Worm (Caenorhabditis elegans) whole organism, young adult: Measurements from ENCODE around the gene mpst-3.

Source experiments
- B0035.1 ChIP-seq: sonication (generic microtip); optimal IDR thresholded peaks from 2 replicates; lab custom pipeline; 2016; ENCODE audit warnings: missing genetic modification characterization, mild to moderate bottlenecking, missing compliant biosample characterization, missing genotype, missing genetic modification reagents
- B0261.1 ChIP-seq: sonication (generic microtip); optimal IDR thresholded peaks from 2 replicates; lab custom pipeline; 2016; ENCODE audit warnings: mild to moderate bottlenecking, missing genetic modification characterization, moderate library complexity, missing compliant biosample characterization
- F22D6.2 ChIP-seq: sonication (generic microtip); optimal IDR thresholded peaks from 2 replicates; lab custom pipeline; 2016; ENCODE audit warnings: mild to moderate bottlenecking, missing genetic modification characterization, missing compliant biosample characterization
- F23B12.7 ChIP-seq: sonication (generic microtip); optimal IDR thresholded peaks from 2 replicates; lab custom pipeline; 2017; ENCODE audit warnings: missing genetic modification characterization, mild to moderate bottlenecking, missing compliant biosample characterization, antibody characterized with exemption, moderate library complexity; ENCODE audit not compliant: insufficient read depth
- F49E8.2 ChIP-seq: sonication (generic microtip); optimal IDR thresholded peaks from 3 replicates; lab custom pipeline; 2017; ENCODE audit warnings: missing genetic modification characterization, mild to moderate bottlenecking, missing compliant biosample characterization, antibody characterized with exemption, moderate library complexity; ENCODE audit not compliant: insufficient read depth
- F55B11.4 ChIP-seq: sonication (generic microtip); optimal IDR thresholded peaks from 2 replicates; lab custom pipeline; 2016; ENCODE audit warnings: missing compliant biosample characterization, missing genetic modification characterization, borderline replicate concordance; ENCODE audit not compliant: insufficient read depth
- F57C9.4 ChIP-seq: sonication (generic microtip); optimal IDR thresholded peaks from 2 replicates; lab custom pipeline; 2017; ENCODE audit warnings: mild to moderate bottlenecking, missing genetic modification characterization, missing compliant biosample characterization
- T26A5.8 ChIP-seq: sonication (generic microtip); optimal IDR thresholded peaks from 2 replicates; lab custom pipeline; 2016; ENCODE audit warnings: missing genetic modification characterization, missing compliant biosample characterization
- Y67H2A.10 ChIP-seq: fragments of 200-800 bp; sonication (Bioruptor generic); conservative IDR thresholded peaks from 2 replicates; pipeline ENCODE4 v1.3.6; 2022; ENCODE audit warnings: missing genetic modification reagents, missing genetic modification characterization, missing compliant biosample characterization
- ZK185.1 ChIP-seq: sonication (generic microtip); optimal IDR thresholded peaks from 2 replicates; lab custom pipeline; 2016; ENCODE audit warnings: mild to moderate bottlenecking, missing genetic modification characterization, missing compliant biosample characterization; ENCODE audit not compliant: poor library complexity, severe bottlenecking
- atf-7 ChIP-seq: sonication (generic microtip); optimal IDR thresholded peaks from 2 replicates; lab custom pipeline; 2017; ENCODE audit warnings: mild to moderate bottlenecking, missing genetic modification characterization, missing compliant biosample characterization
- attf-3 ChIP-seq: fragments of 200-800 bp; sonication (Bioruptor generic); conservative IDR thresholded peaks from 2 replicates; pipeline ENCODE4 v1.3.6; 2022; ENCODE audit warnings: missing genetic modification reagents, missing genetic modification characterization, missing compliant biosample characterization
- bed-1 ChIP-seq: fragments of 200-800 bp; sonication (Bioruptor generic); IDR thresholded peaks from 2 replicates; pipeline ENCODE4 v1.3.6; 2022; ENCODE audit warnings: missing genetic modification reagents, missing genetic modification characterization, missing compliant biosample characterization
- cebp-1 ChIP-seq, 2 experiments: fragments of 200-800 bp in 1 of 2; sonication (Bioruptor generic) in 1 of 2; sonication (generic microtip) in 1 of 2; IDR thresholded peaks in 1 of 2; optimal IDR thresholded peaks in 1 of 2; 2 replicates each; pipeline versions ENCODE4 v1.3.6 to Lab custom; 2017 to 2022; ENCODE audit warnings: missing compliant biosample characterization in 2 of 2, missing genetic modification characterization in 2 of 2, mild to moderate bottlenecking in 1 of 2, missing genetic modification reagents in 1 of 2, moderate library complexity in 1 of 2
- ceh-40 ChIP-seq: fragments of 200-800 bp; sonication (Bioruptor generic); IDR thresholded peaks from 2 replicates; pipeline ENCODE4 v1.3.6; 2022; ENCODE audit warnings: missing genetic modification characterization, missing compliant biosample characterization
- chd-7 ChIP-seq: sonication (generic microtip); optimal IDR thresholded peaks from 2 replicates; lab custom pipeline; 2016; ENCODE audit warnings: mild to moderate bottlenecking, missing genetic modification characterization, moderate library complexity, missing compliant biosample characterization
- dpff-1 ChIP-seq: sonication (generic microtip); optimal IDR thresholded peaks from 2 replicates; lab custom pipeline; 2017; ENCODE audit warnings: mild to moderate bottlenecking, missing genetic modification characterization, missing compliant biosample characterization
- dpl-1 ChIP-seq: fragments of 150-350 bp; optimal IDR thresholded peaks from 2 replicates; lab custom pipeline; 2014; ENCODE audit warnings: missing biosample characterization, missing genetic modification reagents, missing genetic modification characterization
- efl-1 ChIP-seq: fragments of 150-350 bp; optimal IDR thresholded peaks from 2 replicates; lab custom pipeline; 2014; ENCODE audit warnings: missing biosample characterization, missing genetic modification reagents, missing genetic modification characterization
- ets-4 ChIP-seq: fragments of 200-800 bp; sonication (Bioruptor generic); optimal IDR thresholded peaks from 2 replicates; lab custom pipeline; 2018; ENCODE audit warnings: mild to moderate bottlenecking, missing genetic modification characterization, missing compliant biosample characterization
- him-1 ChIP-seq: sonication (generic microtip); optimal IDR thresholded peaks from 2 replicates; lab custom pipeline; 2016; ENCODE audit warnings: missing genotype, missing genetic modification reagents, missing genetic modification characterization, missing compliant biosample characterization
- lag-1 ChIP-seq: fragments of 200-800 bp; sonication (Bioruptor generic); IDR thresholded peaks from 2 replicates; pipeline ENCODE4 v1.3.6; 2022; ENCODE audit warnings: missing genetic modification reagents, missing genetic modification characterization, missing compliant biosample characterization
- let-607 ChIP-seq, 2 experiments: fragments of 200-800 bp in 1 of 2; sonication (Bioruptor generic) in 1 of 2; sonication (generic microtip) in 1 of 2; optimal IDR thresholded peaks; 2 replicates each; lab custom pipeline; 2016 to 2018; ENCODE audit warnings: mild to moderate bottlenecking in 2 of 2, missing compliant biosample characterization in 2 of 2, missing genetic modification characterization in 2 of 2, moderate library complexity in 2 of 2, missing genotype in 1 of 2
- lin-26 ChIP-seq: fragments of 200-800 bp; sonication (Bioruptor generic); IDR thresholded peaks from 2 replicates; pipeline ENCODE4 v1.3.6; 2022; ENCODE audit warnings: missing genetic modification reagents, missing genetic modification characterization, missing compliant biosample characterization
- lin-35 ChIP-seq, 3 experiments: fragments of 150-350 bp in 2 of 3; sonication (generic microtip) in 1 of 3; optimal IDR thresholded peaks; 2 replicates each; lab custom pipeline; 2014 to 2018; ENCODE audit warnings: missing biosample characterization in 3 of 3, missing genetic modification characterization in 3 of 3, missing genetic modification reagents in 3 of 3
- lin-54 ChIP-seq: fragments of 200-800 bp; sonication (Bioruptor generic); optimal IDR thresholded peaks from 2 replicates; lab custom pipeline; 2018; ENCODE audit warnings: mild to moderate bottlenecking, missing genetic modification characterization, missing compliant biosample characterization
- lsl-1 ChIP-seq: fragments of 200-800 bp; sonication (Bioruptor generic); optimal IDR thresholded peaks from 2 replicates; lab custom pipeline; 2018; ENCODE audit warnings: mild to moderate bottlenecking, missing genetic modification characterization, moderate library complexity, missing compliant biosample characterization
- lsy-27 ChIP-seq: sonication (generic microtip); optimal IDR thresholded peaks from 2 replicates; lab custom pipeline; 2017; ENCODE audit warnings: missing genetic modification characterization, mild to moderate bottlenecking, missing compliant biosample characterization, antibody characterized with exemption, missing genotype, borderline replicate concordance; ENCODE audit not compliant: insufficient read depth
- madf-8 ChIP-seq: fragments of 200-800 bp; sonication (Bioruptor generic); conservative IDR thresholded peaks from 2 replicates; pipeline ENCODE4 v1.3.6; 2022; ENCODE audit warnings: missing genetic modification reagents, missing genetic modification characterization, missing compliant biosample characterization
- nfya-1 ChIP-seq: sonication (generic microtip); optimal IDR thresholded peaks from 2 replicates; lab custom pipeline; 2017; ENCODE audit warnings: antibody characterized with exemption, missing compliant biosample characterization, missing genetic modification characterization, borderline replicate concordance; ENCODE audit not compliant: insufficient read depth
- nfyb-1 ChIP-seq: fragments of 200-800 bp; sonication (Bioruptor generic); IDR thresholded peaks from 2 replicates; pipeline ENCODE4 v1.3.6; 2022; ENCODE audit warnings: missing genetic modification reagents, missing genetic modification characterization, missing compliant biosample characterization
- nhr-80 ChIP-seq: sonication (generic microtip); optimal IDR thresholded peaks from 2 replicates; lab custom pipeline; 2016; ENCODE audit warnings: missing genetic modification characterization, missing compliant biosample characterization
- pha-4 ChIP-seq: fragments of 150-350 bp; sonication (generic microtip); optimal IDR thresholded peaks from 2 replicates; lab custom pipeline; 2014; ENCODE audit warnings: missing biosample characterization, missing genetic modification reagents, missing genetic modification characterization
- snpc-1.1 ChIP-seq: sonication (generic microtip); optimal IDR thresholded peaks from 2 replicates; lab custom pipeline; 2017; ENCODE audit warnings: missing genetic modification characterization, mild to moderate bottlenecking, missing compliant biosample characterization, antibody characterized with exemption, moderate library complexity, missing genotype, missing genetic modification reagents; ENCODE audit not compliant: insufficient read depth
- snpc-1.3 ChIP-seq: sonication (generic microtip); optimal IDR thresholded peaks from 2 replicates; lab custom pipeline; 2017; ENCODE audit warnings: missing genetic modification characterization, mild to moderate bottlenecking, missing compliant biosample characterization, antibody characterized with exemption, moderate library complexity, missing genotype, missing genetic modification reagents; ENCODE audit not compliant: insufficient read depth
- snpc-3.4 ChIP-seq: sonication (generic microtip); optimal IDR thresholded peaks from 2 replicates; lab custom pipeline; 2017; ENCODE audit warnings: missing genetic modification characterization, mild to moderate bottlenecking, missing compliant biosample characterization, antibody characterized with exemption, moderate library complexity, missing genotype, missing genetic modification reagents
- snpc-4 ChIP-seq, 5 experiments: fragments of 150-350 bp in 1 of 5; sonication (generic microtip) in 4 of 5; optimal IDR thresholded peaks; 2 replicates each; lab custom pipeline; 2014 to 2018; ENCODE audit warnings: missing genetic modification characterization in 5 of 5, missing biosample characterization in 3 of 5, antibody characterized with exemption in 2 of 5, mild to moderate bottlenecking in 2 of 5, missing compliant biosample characterization in 2 of 5, missing genotype in 2 of 5, moderate library complexity in 2 of 5, missing genetic modification reagents in 1 of 5
- unc-62 ChIP-seq: fragments of 150-350 bp; optimal IDR thresholded peaks from 2 replicates; lab custom pipeline; 2014; ENCODE audit warnings: missing biosample characterization, missing genetic modification reagents, missing genetic modification characterization
- zim-3 ChIP-seq: sonication (generic microtip); optimal IDR thresholded peaks from 2 replicates; lab custom pipeline; 2017; ENCODE audit warnings: mild to moderate bottlenecking, missing genetic modification characterization, moderate library complexity, missing compliant biosample characterization
- ztf-18 ChIP-seq: sonication (generic microtip); optimal IDR thresholded peaks from 2 replicates; lab custom pipeline; 2016; ENCODE audit warnings: missing genotype, mild to moderate bottlenecking, missing genetic modification characterization, missing compliant biosample characterization
- ztf-22 ChIP-seq: fragments of 200-800 bp; sonication (Bioruptor generic); optimal IDR thresholded peaks from 2 replicates; lab custom pipeline; 2018; ENCODE audit warnings: mild to moderate bottlenecking, missing genetic modification characterization, moderate library complexity, missing compliant biosample characterization
- ztf-25 ChIP-seq: fragments of 200-800 bp; sonication (Bioruptor generic); IDR thresholded peaks from 2 replicates; pipeline ENCODE4 v1.3.6; 2022; ENCODE audit warnings: missing genetic modification reagents, missing genetic modification characterization, missing compliant biosample characterization
- ztf-28 ChIP-seq: fragments of 200-800 bp; sonication (Bioruptor generic); IDR thresholded peaks from 2 replicates; pipeline ENCODE4 v1.3.6; 2022; ENCODE audit warnings: missing genetic modification reagents, missing genetic modification characterization, missing compliant biosample characterization
- ztf-3 ChIP-seq: fragments of 200-800 bp; sonication (Bioruptor generic); optimal IDR thresholded peaks from 2 replicates; lab custom pipeline; 2018; ENCODE audit warnings: mild to moderate bottlenecking, missing genetic modification characterization, missing compliant biosample characterization

mpst-3 gene

ce11 chrV:14848510-14849206 lies 46.8 kb upstream of the mpst-3 start (continued):
- TF ChIP-seq let-607 (tag; optimal IDR thresholded peaks at IDR 0.05; lab: Kevin White, UChicago) (peak; percentile 57 to 85), ZK185.1 (tag; lab: Kevin White, UChicago) (no peak), F49E8.2 (tag; lab: Kevin White, UChicago) (no peak), snpc-1.3 (no peak), bed-1 (GFP tag; lab: Robert Waterston, UW) (no peak), snpc-3.4 (tag; lab: Kevin White, UChicago) (no peak), snpc-4 (GFP tag; optimal IDR thresholded peaks at IDR 0.05; lab: Kevin White, UChicago) (no peak), snpc-4 (tag; optimal IDR thresholded peaks at IDR 0.05; lab: Kevin White, UChicago) (peak in 1 of 4 experiments; percentile 47), ztf-28 (GFP tag; lab: Robert Waterston, UW) (no peak), chd-7 (tag; lab: Kevin White, UChicago) (peak; percentile 88), ztf-25 (GFP tag; lab: Robert Waterston, UW) (no peak), ztf-22 (GFP tag; lab: Kevin White, UChicago) (peak; percentile 61), ztf-3 (GFP tag; lab: Kevin White, UChicago) (no peak), lsy-27 (tag; lab: Kevin White, UChicago) (no peak), nfya-1 (tag; lab: Kevin White, UChicago) (no peak), lin-35 (GFP tag; optimal IDR thresholded peaks at IDR 0.05; lab: Kevin White, UChicago) (no peak), unc-62 (GFP tag; lab: Kevin White, UChicago) (peak; percentile 68), B0035.1 (tag; lab: Kevin White, UChicago) (no peak), efl-1 (no peak), lin-26 (GFP tag; lab: Robert Waterston, UW) (no peak), madf-8 (GFP tag; lab: Robert Waterston, UW) (no peak), attf-3 (GFP tag; lab: Robert Waterston, UW) (no peak), T26A5.8 (tag; lab: Kevin White, UChicago) (no peak), F23B12.7 (tag; lab: Kevin White, UChicago) (no peak), ceh-40 (GFP tag; lab: Robert Waterston, UW) (no peak), nhr-80 (tag; lab: Kevin White, UChicago) (peak; percentile 61), lin-54 (peak; percentile 19), atf-7 (tag; lab: Kevin White, UChicago) (peak; percentile 60), ztf-18 (tag; lab: Kevin White, UChicago) (no peak), lag-1 (GFP tag; lab: Robert Waterston, UW) (no peak), ets-4 (no peak), zim-3 (tag; lab: Kevin White, UChicago) (peak; percentile 40), B0261.1 (no peak), Y67H2A.10 (no peak), cebp-1 (GFP tag; IDR thresholded peaks at IDR 0.05; lab: Robert Waterston, UW) (peak; percentile 46; the same call in 1 of the 2 replicates), cebp-1 (tag; optimal IDR thresholded peaks at IDR 0.05; lab: Kevin White, UChicago) (peak; percentile 75), nfyb-1 (peak; percentile 66; the same call in 1 of the 2 replicates), dpl-1 (GFP tag; lab: Kevin White, UChicago) (no peak), lsl-1 (GFP tag; lab: Kevin White, UChicago) (no peak), pha-4 (no peak), F55B11.4 (tag; lab: Kevin White, UChicago) (no peak), F57C9.4 (no peak), dpff-1 (tag; lab: Kevin White, UChicago) (no peak), F22D6.2 (tag; lab: Kevin White, UChicago) (no peak), him-1 (tag; lab: Kevin White, UChicago) (no peak), snpc-1.1 (tag; lab: Kevin White, UChicago) (no peak)
